Fruit fly (Drosophila melanogaster) whole organism, embryonic: ENCODE data around the gene Sr-CIII.

ENCODE experiments used
- Ada2b ChIP-seq: fragments of 200-800 bp; sonication (Bioruptor generic); IDR thresholded peaks from 2 replicates; pipeline ENCODE4 v1.3.6; 2022; ENCODE audit warnings: missing biosample characterization, missing genetic modification characterization
- CG10147 ChIP-seq: fragments of 200-800 bp; sonication (Bioruptor generic); optimal IDR thresholded peaks from 2 replicates; lab custom pipeline; 2019; ENCODE audit warnings: missing biosample characterization, mild to moderate bottlenecking, missing genetic modification characterization, moderate library complexity
- CG11247 ChIP-seq: fragments of 200-800 bp; sonication (Bioruptor generic); IDR thresholded peaks from 2 replicates; pipeline ENCODE4 v1.3.6; 2022; ENCODE audit warnings: missing biosample characterization, missing genetic modification characterization
- CG11723 ChIP-seq: fragments of 200-800 bp; sonication (Bioruptor generic); optimal IDR thresholded peaks from 2 replicates; lab custom pipeline; 2017; ENCODE audit warnings: missing biosample characterization, mild to moderate bottlenecking, missing genetic modification characterization
- CG12104 ChIP-seq: fragments of 200-800 bp; sonication (Bioruptor generic); optimal IDR thresholded peaks from 3 replicates; lab custom pipeline; 2016; ENCODE audit warnings: missing biosample characterization, missing genetic modification characterization
- CG12236 ChIP-seq: fragments of 200-800 bp; sonication (Bioruptor generic); optimal IDR thresholded peaks from 2 replicates; lab custom pipeline; 2016; ENCODE audit warnings: missing biosample characterization, missing genetic modification characterization
- CG12659 ChIP-seq: fragments of 200-800 bp; sonication (Bioruptor generic); optimal IDR thresholded peaks from 3 replicates; lab custom pipeline; 2017; ENCODE audit warnings: mild to moderate bottlenecking, missing biosample characterization, missing genetic modification reagents, missing genetic modification characterization
- CG13424 ChIP-seq: fragments of 200-800 bp; sonication (Bioruptor generic); optimal IDR thresholded peaks from 2 replicates; lab custom pipeline; 2019; ENCODE audit warnings: missing biosample characterization, mild to moderate bottlenecking, missing genetic modification characterization, moderate library complexity
- CG14667 ChIP-seq: fragments of 200-800 bp; sonication (Bioruptor generic); IDR thresholded peaks from 2 replicates; pipeline ENCODE4 v1.3.6; 2022; ENCODE audit warnings: missing biosample characterization, missing genetic modification characterization
- CG14710 ChIP-seq: fragments of 200-800 bp; sonication (Bioruptor generic); optimal IDR thresholded peaks from 3 replicates; lab custom pipeline; 2019; ENCODE audit warnings: missing biosample characterization, mild to moderate bottlenecking, missing genetic modification characterization, moderate library complexity
- CG15696 ChIP-seq: fragments of 200-800 bp; sonication (Bioruptor generic); optimal IDR thresholded peaks from 2 replicates; lab custom pipeline; 2019; ENCODE audit warnings: missing biosample characterization, mild to moderate bottlenecking, missing genetic modification characterization, moderate library complexity
- CG16815 ChIP-seq: fragments of 200-800 bp; sonication (Bioruptor generic); optimal IDR thresholded peaks from 3 replicates; lab custom pipeline; 2017; ENCODE audit warnings: missing biosample characterization, mild to moderate bottlenecking, missing genetic modification characterization
- CG17359 ChIP-seq: fragments of 200-800 bp; sonication (Bioruptor generic); optimal IDR thresholded peaks from 3 replicates; lab custom pipeline; 2018; ENCODE audit warnings: missing biosample characterization, mild to moderate bottlenecking, missing genetic modification characterization, moderate library complexity
- CG2120 ChIP-seq: fragments of 200-800 bp; sonication (Bioruptor generic); optimal IDR thresholded peaks from 3 replicates; lab custom pipeline; 2016; ENCODE audit warnings: missing biosample characterization, missing genetic modification characterization
- CG33557 ChIP-seq: fragments of 200-800 bp; sonication (Bioruptor generic); optimal IDR thresholded peaks from 2 replicates; lab custom pipeline; 2019; ENCODE audit warnings: missing biosample characterization, mild to moderate bottlenecking, missing genetic modification characterization, moderate library complexity
- CG5245 ChIP-seq: fragments of 200-800 bp; sonication (Bioruptor generic); optimal IDR thresholded peaks from 3 replicates; lab custom pipeline; 2016; ENCODE audit warnings: missing biosample characterization, missing genetic modification characterization
- CG6683 ChIP-seq: fragments of 200-800 bp; sonication (Bioruptor generic); optimal IDR thresholded peaks from 2 replicates; lab custom pipeline; 2017; ENCODE audit warnings: missing biosample characterization, mild to moderate bottlenecking, missing genetic modification characterization, missing genetic modification reagents
- CG7556 ChIP-seq: fragments of 200-800 bp; sonication (Bioruptor generic); optimal IDR thresholded peaks from 2 replicates; lab custom pipeline; 2017; ENCODE audit warnings: missing biosample characterization, mild to moderate bottlenecking, missing genetic modification characterization
- CG7745 ChIP-seq: fragments of 200-800 bp; sonication (Bioruptor generic); optimal IDR thresholded peaks from 2 replicates; lab custom pipeline; 2018; ENCODE audit warnings: missing biosample characterization, mild to moderate bottlenecking, missing genetic modification characterization, moderate library complexity
- CG8765 ChIP-seq: fragments of 200-800 bp; sonication (Bioruptor generic); IDR thresholded peaks from 2 replicates; pipeline ENCODE4 v1.3.6; 2022; ENCODE audit warnings: missing biosample characterization, missing genetic modification characterization
- CG9817 ChIP-seq: fragments of 200-800 bp; sonication (Bioruptor generic); optimal IDR thresholded peaks from 2 replicates; lab custom pipeline; 2018; ENCODE audit warnings: missing biosample characterization, mild to moderate bottlenecking, missing genetic modification characterization, moderate library complexity
- CTCF ChIP-seq: fragments of 200-800 bp; sonication (Bioruptor generic); optimal IDR thresholded peaks from 2 replicates; lab custom pipeline; 2017; ENCODE audit warnings: missing biosample characterization, mild to moderate bottlenecking, missing genetic modification characterization, moderate library complexity
- Deaf1 ChIP-seq: fragments of 200-800 bp; optimal IDR thresholded peaks from 3 replicates; lab custom pipeline; 2019; ENCODE audit warnings: missing biosample characterization, mild to moderate bottlenecking, missing genetic modification characterization, moderate library complexity
- Dip3 ChIP-seq: fragments of 200-800 bp; sonication (Bioruptor generic); optimal IDR thresholded peaks from 3 replicates; lab custom pipeline; 2016; ENCODE audit warnings: missing biosample characterization, missing genetic modification characterization
- Gsc ChIP-seq: fragments of 200-800 bp; sonication (Bioruptor generic); IDR thresholded peaks from 2 replicates; pipeline ENCODE4 v1.3.6; 2022; ENCODE audit warnings: missing biosample characterization, missing genetic modification characterization
- HLH3B ChIP-seq: fragments of 200-800 bp; sonication (Bioruptor generic); IDR thresholded peaks from 2 replicates; pipeline ENCODE4 v1.3.6; 2022; ENCODE audit warnings: missing biosample characterization, missing genetic modification characterization
- Hmr ChIP-seq: fragments of 200-800 bp; sonication (Bioruptor generic); optimal IDR thresholded peaks from 3 replicates; lab custom pipeline; 2017; ENCODE audit warnings: mild to moderate bottlenecking, missing biosample characterization, missing genetic modification reagents, missing genetic modification characterization
- Mad ChIP-seq: fragments of 200-800 bp; sonication (Bioruptor generic); optimal IDR thresholded peaks from 2 replicates; lab custom pipeline; 2016; ENCODE audit warnings: missing biosample characterization, missing genetic modification characterization
- NC2β ChIP-seq: fragments of 200-800 bp; sonication (Bioruptor generic); optimal IDR thresholded peaks from 2 replicates; lab custom pipeline; 2016; ENCODE audit warnings: missing biosample characterization, missing genetic modification characterization
- Rfx ChIP-seq: fragments of 200-800 bp; sonication (Bioruptor generic); IDR thresholded peaks from 2 replicates; pipeline ENCODE4 v1.3.6; 2022; ENCODE audit warnings: missing biosample characterization, missing genetic modification characterization
- Sin3A ChIP-seq: fragments of >200 bp; optimal IDR thresholded peaks from 2 replicates; lab custom pipeline; 2018
- Sox100B ChIP-seq: fragments of 200-800 bp; sonication (Bioruptor generic); optimal IDR thresholded peaks from 3 replicates; lab custom pipeline; 2018; ENCODE audit warnings: missing biosample characterization, mild to moderate bottlenecking, missing genetic modification characterization
- Sox102F ChIP-seq: fragments of 200-800 bp; sonication (Bioruptor generic); optimal IDR thresholded peaks from 2 replicates; lab custom pipeline; 2018; ENCODE audit warnings: missing biosample characterization, mild to moderate bottlenecking, missing genetic modification characterization, moderate library complexity
- YL-1 ChIP-seq: fragments of 200-800 bp; sonication (Bioruptor generic); optimal IDR thresholded peaks from 3 replicates; lab custom pipeline; 2017; ENCODE audit warnings: missing biosample characterization, mild to moderate bottlenecking, missing genetic modification characterization
- ash1 ChIP-seq: fragments of 200-800 bp; sonication (Bioruptor generic); optimal IDR thresholded peaks from 2 replicates; lab custom pipeline; 2018; ENCODE audit warnings: missing biosample characterization, mild to moderate bottlenecking, missing genetic modification characterization
- ato ChIP-seq: fragments of 200-800 bp; sonication (Bioruptor generic); IDR thresholded peaks from 2 replicates; pipeline ENCODE4 v1.3.6; 2022; ENCODE audit warnings: missing biosample characterization, missing genetic modification characterization; ENCODE audit not compliant: partially characterized antibody
- btn ChIP-seq: fragments of 200-800 bp; sonication (Bioruptor generic); optimal IDR thresholded peaks from 2 replicates; lab custom pipeline; 2016; ENCODE audit warnings: missing biosample characterization, missing genetic modification characterization
- cas ChIP-seq: fragments of 200-800 bp; sonication (Bioruptor generic); IDR thresholded peaks from 2 replicates; pipeline ENCODE4 v1.3.6; 2022; ENCODE audit warnings: missing biosample characterization, missing genetic modification characterization
- danr ChIP-seq: fragments of 200-800 bp; sonication (Bioruptor generic); IDR thresholded peaks from 2 replicates; pipeline ENCODE4 v1.3.6; 2022; ENCODE audit warnings: missing biosample characterization, missing genetic modification characterization
- dpn ChIP-seq, 2 experiments: fragments of 200-800 bp; sonication (Bioruptor generic); optimal IDR thresholded peaks; 3 replicates each; lab custom pipeline; 2016; ENCODE audit warnings: missing biosample characterization in 2 of 2, missing genetic modification characterization in 2 of 2
- dysf ChIP-seq: fragments of 200-800 bp; sonication (Bioruptor generic); IDR thresholded peaks from 3 replicates; pipeline ENCODE4 v1.3.6; 2022; ENCODE audit warnings: missing biosample characterization, missing genetic modification characterization
- emc ChIP-seq: fragments of 200-800 bp; sonication (Bioruptor generic); optimal IDR thresholded peaks from 2 replicates; lab custom pipeline; 2016; ENCODE audit warnings: missing biosample characterization, missing genetic modification characterization
- grau ChIP-seq: fragments of 200-800 bp; optimal IDR thresholded peaks from 3 replicates; lab custom pipeline; 2019; ENCODE audit warnings: missing biosample characterization, mild to moderate bottlenecking, missing genetic modification characterization, moderate library complexity
- ind ChIP-seq: fragments of 200-800 bp; sonication (Bioruptor generic); optimal IDR thresholded peaks from 3 replicates; lab custom pipeline; 2016; ENCODE audit warnings: missing biosample characterization, missing genetic modification characterization
- lilli ChIP-seq: fragments of 200-800 bp; sonication (Bioruptor generic); optimal IDR thresholded peaks from 3 replicates; lab custom pipeline; 2016; ENCODE audit warnings: missing biosample characterization, missing genetic modification characterization
- onecut ChIP-seq: fragments of 200-800 bp; sonication (Bioruptor generic); IDR thresholded peaks from 2 replicates; pipeline ENCODE4 v1.3.6; 2022; ENCODE audit warnings: missing biosample characterization, missing genetic modification characterization
- salm ChIP-seq: fragments of 200-800 bp; sonication (Bioruptor generic); optimal IDR thresholded peaks from 2 replicates; lab custom pipeline; 2018; ENCODE audit warnings: missing biosample characterization, mild to moderate bottlenecking, missing genetic modification characterization
- scrt ChIP-seq: fragments of 200-800 bp; sonication (Bioruptor generic); optimal IDR thresholded peaks from 2 replicates; lab custom pipeline; 2018; ENCODE audit warnings: missing biosample characterization, mild to moderate bottlenecking, missing genetic modification characterization, moderate library complexity
- sisA ChIP-seq: fragments of 200-800 bp; sonication (Bioruptor generic); IDR thresholded peaks from 2 replicates; pipeline ENCODE4 v1.3.6; 2022; ENCODE audit warnings: missing biosample characterization, missing genetic modification characterization
- slp2 ChIP-seq: fragments of 200-800 bp; sonication (Bioruptor generic); optimal IDR thresholded peaks from 2 replicates; lab custom pipeline; 2016; ENCODE audit warnings: missing biosample characterization, missing genetic modification characterization
- tio ChIP-seq: fragments of 200-800 bp; sonication (Bioruptor generic); optimal IDR thresholded peaks from 2 replicates; lab custom pipeline; 2017; ENCODE audit warnings: missing biosample characterization, missing genetic modification characterization, inconsistent platforms
- twi ChIP-seq: fragments of 200-800 bp; optimal IDR thresholded peaks from 2 replicates; lab custom pipeline; 2019; ENCODE audit warnings: missing biosample characterization, mild to moderate bottlenecking, missing genetic modification characterization, moderate library complexity
- vnd ChIP-seq: fragments of 200-800 bp; sonication (Bioruptor generic); IDR thresholded peaks from 3 replicates; pipeline ENCODE4 v1.3.6; 2022; ENCODE audit warnings: missing biosample characterization, missing genetic modification characterization; ENCODE audit not compliant: partially characterized antibody

The Sr-CIII gene

dm6 chr2L:4084166-4084565, 36.0 kb upstream of the Sr-CIII start (continued):
- TF ChIP-seq Sox100B = no peak
- TF ChIP-seq dysf = peak; percentile 44; the same call in 1 of the 3 replicates
- peak; percentile 28 for TF ChIP-seq tio
- TF ChIP-seq Ada2b (GFP tag; lab: Robert Waterston, UW) = no peak
- TF ChIP-seq CG10147 (GFP tag; lab: Kevin White, UChicago) = no peak
- no peak for TF ChIP-seq emc (GFP tag; lab: Kevin White, UChicago)
- no peak for TF ChIP-seq vnd (GFP tag; lab: Robert Waterston, UW)
- TF ChIP-seq CG33557 (GFP tag; lab: Kevin White, UChicago) = no peak
- peak; percentile 19 for TF ChIP-seq CG13424 (tag; lab: Kevin White, UChicago)
- no peak for TF ChIP-seq CG12236
- TF ChIP-seq scrt = no peak
- no peak for TF ChIP-seq CG11723
- TF ChIP-seq CG2120 (GFP tag; lab: Kevin White, UChicago) = peak; percentile 38
- no peak for TF ChIP-seq NC2β (GFP tag; lab: Kevin White, UChicago)
- 0 out of 2 replicates have a peak, but pooled peaks have one; percentile 26 for TF ChIP-seq sisA (GFP tag; lab: Robert Waterston, UW)
- peak; percentile 10 for TF ChIP-seq CG7556 (GFP tag; lab: Kevin White, UChicago)
- no peak for TF ChIP-seq ash1
- TF ChIP-seq Hmr (GFP tag; lab: Kevin White, UChicago) = peak; percentile 60
- TF ChIP-seq CG7745 (tag; lab: Kevin White, UChicago) = no peak
- TF ChIP-seq onecut (GFP tag; lab: Robert Waterston, UW) = 0 out of 2 replicates have a peak, but pooled peaks have one; percentile 10
- TF ChIP-seq salm (tag; lab: Kevin White, UChicago) = no peak
- TF ChIP-seq Rfx (GFP tag; lab: Robert Waterston, UW) = 0 out of 2 replicates have a peak, but pooled peaks have one; percentile 44
- no peak for TF ChIP-seq twi (tag; lab: Kevin White, UChicago)
- no peak for TF ChIP-seq CG14667 (GFP tag; lab: Robert Waterston, UW)
- TF ChIP-seq CG5245 = no peak
- TF ChIP-seq Deaf1 (tag; lab: Kevin White, UChicago) = peak; percentile 22
- TF ChIP-seq CG11247 (GFP tag; lab: Robert Waterston, UW) = no peak
- no peak for TF ChIP-seq CG16815 (GFP tag; lab: Kevin White, UChicago)
- TF ChIP-seq CG17359 (tag; lab: Kevin White, UChicago) = no peak
- no peak for TF ChIP-seq Gsc (GFP tag; lab: Robert Waterston, UW)
- no peak for TF ChIP-seq CG9817 (tag; lab: Kevin White, UChicago)
- TF ChIP-seq slp2 (GFP tag; lab: Kevin White, UChicago) = no peak
- no peak for TF ChIP-seq CG12659 (GFP tag; lab: Kevin White, UChicago)
- TF ChIP-seq btn = no peak
- no peak for TF ChIP-seq ato (GFP tag; lab: Robert Waterston, UW)
- no peak for TF ChIP-seq dpn (GFP tag; optimal IDR thresholded peaks at IDR 0.05; lab: Kevin White, UChicago)
- 0 out of 2 replicates have a peak, but pooled peaks have one; percentile 28 for TF ChIP-seq cas (GFP tag; lab: Robert Waterston, UW)
- TF ChIP-seq CG6683 (GFP tag; lab: Kevin White, UChicago) = no peak
- TF ChIP-seq CG8765 = no peak
- no peak for TF ChIP-seq danr (GFP tag; lab: Robert Waterston, UW)
- no peak for TF ChIP-seq CG15696 (tag; lab: Kevin White, UChicago)
- peak; percentile 14 for TF ChIP-seq grau (tag; lab: Kevin White, UChicago)
- no peak for TF ChIP-seq CTCF (GFP tag; lab: Kevin White, UChicago)
- TF ChIP-seq CG14710 (tag; lab: Kevin White, UChicago) = no peak
- no peak for TF ChIP-seq Dip3 (GFP tag; lab: Kevin White, UChicago)
- no peak for TF ChIP-seq ind (GFP tag; lab: Kevin White, UChicago)
- no peak for TF ChIP-seq CG12104
- TF ChIP-seq Sox102F (GFP tag; lab: Kevin White, UChicago) = peak; percentile 27
- no peak for TF ChIP-seq HLH3B (GFP tag; lab: Robert Waterston, UW)
- TF ChIP-seq YL-1 (GFP tag; lab: Kevin White, UChicago) = no peak
- TF ChIP-seq lilli (GFP tag; lab: Kevin White, UChicago) = no peak
- no peak for TF ChIP-seq Mad (GFP tag; lab: Kevin White, UChicago)
- no peak for TF ChIP-seq Sin3A (lab: Kevin White, UChicago)
